Worm (Caenorhabditis elegans): Measurements from ENCODE around the gene F59H6.15.
A peak's percentile ranks its signal among the peaks of the same experiment; 100 is the strongest.

F59H6.15 gene

ce11 chrII:2012698-2013097 lies at the start of gene F59H6.15:
Gene F59H6.15, plus strand, starts transcription at chrII:2012998.
- TF ChIP-seq odd-2 (tag; optimal IDR thresholded peaks at IDR 0.05) (no peak), pros-1 (tag; optimal IDR thresholded peaks at IDR 0.05) (no peak), ahr-1 (tag; optimal IDR thresholded peaks at IDR 0.05) (no peak), hlh-30 (tag; optimal IDR thresholded peaks at IDR 0.05; ENCODE audit: insufficient read depth) (no peak), pha-4 (tag; optimal IDR thresholded peaks at IDR 0.05) (no peak), elt-2 (tag; optimal IDR thresholded peaks at IDR 0.05) (no peak), sox-4 (tag; optimal IDR thresholded peaks at IDR 0.05) (no peak), pag-3 (tag; optimal IDR thresholded peaks at IDR 0.05; ENCODE audit: borderline replicate concordance) (no peak), rnt-1 (tag; optimal IDR thresholded peaks at IDR 0.05) (no peak), unc-3 (GFP tag; conservative IDR thresholded peaks at IDR 0.05) (no peak), unc-3 (tag; optimal IDR thresholded peaks at IDR 0.05) (no peak)

DNA sequence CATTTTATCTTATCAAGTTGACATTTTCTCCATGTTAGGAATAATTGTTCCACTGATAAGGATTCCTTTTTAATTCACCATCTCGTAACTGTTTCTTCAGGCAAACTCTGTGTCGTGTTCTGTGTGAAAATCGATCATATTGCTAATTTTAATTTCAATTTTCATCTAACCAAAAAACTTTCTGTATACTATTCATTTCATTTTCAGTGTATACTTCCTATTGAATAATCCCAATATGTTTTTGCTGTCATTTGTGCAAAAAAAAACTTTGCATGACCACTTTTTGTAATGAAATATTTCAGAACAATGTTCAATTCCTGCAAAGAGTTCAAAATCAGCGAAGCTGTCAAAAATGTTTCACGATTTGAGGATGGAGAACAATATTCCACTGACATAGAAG lies 25.8 kb upstream of the F59H6.15 start, which contains the start of gene Y16E11A.4:
Gene Y16E11A.4, plus strand, starts transcription at position 301 of the 400 bp plus-strand sequence.
- no peak for TF ChIP-seq pha-4 (tag; optimal IDR thresholded peaks at IDR 0.05)
- TF ChIP-seq elt-2 (tag; optimal IDR thresholded peaks at IDR 0.05): peak; percentile 52
- TF ChIP-seq ceh-45 (GFP tag; IDR thresholded peaks at IDR 0.05): no peak
- TF ChIP-seq unc-55 (GFP tag; optimal IDR thresholded peaks at IDR 0.05): no peak
- TF ChIP-seq rnt-1 (tag; optimal IDR thresholded peaks at IDR 0.05): no peak
- no peak for TF ChIP-seq hlh-13 (GFP tag; optimal IDR thresholded peaks at IDR 0.05)
- no peak for TF ChIP-seq Y22D7AL.16 (tag; optimal IDR thresholded peaks at IDR 0.05)

DNA sequence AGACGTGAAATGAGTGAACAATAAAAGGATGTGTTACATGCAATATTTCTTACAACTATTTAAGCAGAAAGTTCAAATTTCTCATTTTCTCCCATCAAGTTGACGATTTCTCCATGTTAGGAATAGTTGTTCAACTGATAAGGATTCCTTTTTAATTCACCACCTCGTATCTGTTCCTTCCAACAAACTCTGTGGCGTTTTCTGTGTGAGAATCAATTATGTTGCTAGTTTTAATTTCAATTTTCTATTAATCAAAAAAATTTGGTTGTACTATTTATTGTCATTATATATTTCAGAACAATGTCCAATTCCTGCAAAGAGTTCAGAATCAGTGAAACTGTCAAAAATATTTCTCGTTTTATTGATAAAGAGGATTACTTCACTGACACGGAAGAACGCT lies 23.8 kb upstream of the F59H6.15 start, which contains the start of gene math-44:
Gene math-44, plus strand, starts transcription at position 301 of the 400 bp plus-strand sequence.
- no peak for TF ChIP-seq ztf-16 (tag; optimal IDR thresholded peaks at IDR 0.05)

DNA sequence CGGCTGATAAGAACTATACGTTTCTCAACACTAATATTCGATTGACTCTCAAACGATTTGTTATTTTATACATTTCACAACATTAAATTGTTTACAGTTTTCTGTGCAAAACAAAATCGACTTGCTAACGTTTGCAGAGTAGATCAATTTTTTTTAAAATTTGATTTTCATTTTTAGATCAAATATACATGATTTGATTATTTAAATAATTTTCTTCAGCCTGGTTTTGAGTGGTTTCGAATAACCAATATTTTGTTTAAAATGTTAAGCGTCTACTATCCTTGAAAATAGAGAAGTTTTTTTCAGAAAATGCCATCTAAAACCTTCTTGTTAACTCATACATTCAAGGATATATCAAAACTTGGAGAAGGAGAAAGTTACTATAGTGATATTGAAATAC lies 19.1 kb upstream of the F59H6.15 start, which contains the start of gene math-21:
Gene math-21, plus strand, starts transcription at position 301 of the 400 bp plus-strand sequence.
- TF ChIP-seq ceh-9 (tag; optimal IDR thresholded peaks at IDR 0.05) (no peak), che-1 (tag; optimal IDR thresholded peaks at IDR 0.05) (no peak)

ce11 chrII:1995744-1996143 lies 17.1 kb upstream of the F59H6.15 start:
- TF ChIP-seq ceh-6 (GFP tag; optimal IDR thresholded peaks at IDR 0.05): no peak
- TF ChIP-seq elt-2 (tag; optimal IDR thresholded peaks at IDR 0.05): peak; percentile 84

DNA sequence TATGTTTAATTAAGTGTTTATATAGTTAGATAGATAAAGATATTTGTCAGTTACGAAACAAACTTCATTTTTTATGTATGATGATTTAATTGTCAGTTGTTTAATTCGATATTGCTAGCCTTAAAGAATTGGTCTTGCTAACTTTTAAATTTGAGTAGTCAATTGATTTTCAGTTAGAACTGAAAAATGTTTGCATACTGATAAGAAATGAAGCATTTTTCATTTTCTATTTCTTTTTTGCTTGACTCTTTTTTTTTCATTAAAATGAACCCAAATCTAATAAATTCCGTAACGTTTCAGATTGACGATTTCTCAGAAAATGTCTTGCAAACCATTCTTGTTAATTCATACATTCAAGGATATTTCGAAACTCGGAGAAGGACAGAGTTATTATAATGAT lies 16.6 kb upstream of the F59H6.15 start, which contains the start of gene math-20:
Gene math-20, plus strand, starts transcription at position 301 of the 400 bp plus-strand sequence.
- no peak for TF ChIP-seq hlh-8 (tag; optimal IDR thresholded peaks at IDR 0.05)
- no peak for TF ChIP-seq ceh-22 (tag; optimal IDR thresholded peaks at IDR 0.05)
- no peak for TF ChIP-seq fkh-6 (tag; optimal IDR thresholded peaks at IDR 0.05)
- no peak for TF ChIP-seq ceh-19 (GFP tag; optimal IDR thresholded peaks at IDR 0.05)
- no peak for TF ChIP-seq lim-6 (tag; optimal IDR thresholded peaks at IDR 0.05)
- TF ChIP-seq eyg-1 (tag; optimal IDR thresholded peaks at IDR 0.05): no peak
- no peak for TF ChIP-seq K02D7.2 (tag; optimal IDR thresholded peaks at IDR 0.05)
- TF ChIP-seq hlh-6 (tag; optimal IDR thresholded peaks at IDR 0.05): no peak
- TF ChIP-seq nhr-232 (tag; optimal IDR thresholded peaks at IDR 0.05): no peak
- no peak for TF ChIP-seq ref-2 (tag; optimal IDR thresholded peaks at IDR 0.05)
- TF ChIP-seq npax-4 (tag; optimal IDR thresholded peaks at IDR 0.05): no peak
- no peak for TF ChIP-seq nhr-11 (tag; optimal IDR thresholded peaks at IDR 0.05)
- no peak for TF ChIP-seq ceh-2 (tag; optimal IDR thresholded peaks at IDR 0.05)
- no peak for TF ChIP-seq lin-11 (tag; optimal IDR thresholded peaks at IDR 0.05)

Data from whole organism, late embryonic.